Fruit fly (Drosophila melanogaster) whole organism, adult: ENCODE results near the gene brun.

Source experiments
- CG12768 ChIP-seq: fragments of 200-800 bp; sonication (Bioruptor generic); optimal IDR thresholded peaks from 2 replicates; lab custom pipeline; 2017; ENCODE audit warnings: missing biosample characterization, missing genetic modification characterization, mild to moderate bottlenecking, moderate library complexity, missing genetic modification reagents
- CG7045 ChIP-seq: fragments of 200-800 bp; sonication (Bioruptor generic); optimal IDR thresholded peaks from 2 replicates; lab custom pipeline; 2017; ENCODE audit warnings: missing biosample characterization, mild to moderate bottlenecking, missing genetic modification characterization
- CG7101 ChIP-seq: fragments of 200-800 bp; sonication (Bioruptor generic); optimal IDR thresholded peaks from 2 replicates; lab custom pipeline; 2018; ENCODE audit warnings: missing biosample characterization, mild to moderate bottlenecking, missing genetic modification characterization, moderate library complexity
- Clk ChIP-seq: fragments of 200-800 bp; sonication (Bioruptor generic); optimal IDR thresholded peaks from 2 replicates; lab custom pipeline; 2017; ENCODE audit warnings: missing biosample characterization, missing genetic modification characterization
- Crg-1 ChIP-seq: fragments of 200-800 bp; sonication (Bioruptor generic); optimal IDR thresholded peaks from 2 replicates; lab custom pipeline; 2016; ENCODE audit warnings: missing biosample characterization, missing genetic modification characterization
- Hr96 ChIP-seq: fragments of 200-800 bp; sonication (Bioruptor generic); optimal IDR thresholded peaks from 2 replicates; lab custom pipeline; 2016; ENCODE audit warnings: missing biosample characterization, missing genetic modification characterization
- kay ChIP-seq: fragments of 200-800 bp; sonication (Bioruptor generic); peaks from one replicate; lab custom pipeline; 2016; ENCODE audit warnings: missing biosample characterization, missing genetic modification characterization, borderline replicate concordance
- ovo ChIP-seq: fragments of 200-800 bp; sonication (Bioruptor generic); optimal IDR thresholded peaks from 2 replicates; lab custom pipeline; 2016; ENCODE audit warnings: missing biosample characterization, missing genetic modification characterization
- pad ChIP-seq: fragments of 200-800 bp; sonication (Bioruptor generic); optimal IDR thresholded peaks from 3 replicates; lab custom pipeline; 2017; ENCODE audit warnings: missing biosample characterization, missing genetic modification characterization, mild to moderate bottlenecking, moderate library complexity, missing genetic modification reagents
- tj ChIP-seq: fragments of 200-800 bp; sonication (Bioruptor generic); optimal IDR thresholded peaks from 3 replicates; lab custom pipeline; 2017; ENCODE audit warnings: missing biosample characterization, mild to moderate bottlenecking, missing genetic modification characterization, moderate library complexity
- toe ChIP-seq: fragments of 200-800 bp; sonication (Bioruptor generic); optimal IDR thresholded peaks from 2 replicates; lab custom pipeline; 2016; ENCODE audit warnings: missing biosample characterization, missing genetic modification characterization

DNA sequence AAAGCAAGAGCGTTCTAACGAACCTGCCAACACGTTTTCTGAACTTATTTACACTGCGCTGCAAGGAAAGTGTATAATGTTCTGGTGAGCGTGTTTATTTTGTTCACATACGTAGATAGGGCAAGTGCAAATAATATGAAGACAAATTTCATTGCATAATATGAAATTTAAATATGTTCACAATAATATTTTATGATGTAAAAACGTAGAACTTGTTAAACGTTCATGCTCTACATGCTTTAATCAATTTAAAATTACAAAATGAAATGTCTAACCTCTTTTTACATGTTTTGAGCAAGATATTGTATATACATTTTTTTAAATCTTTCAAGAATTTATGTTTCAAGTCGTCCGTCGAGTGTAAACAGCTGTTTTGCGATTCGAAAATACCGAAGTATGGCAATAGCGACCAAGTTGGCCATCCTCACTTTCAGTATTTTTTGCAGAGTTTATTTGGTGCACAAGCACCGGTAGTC lies 10.5 kb downstream of the brun start, which contains the start of the genes phr6-4 and CG2608:
- TF ChIP-seq tj (GFP tag; lab: Kevin White, UChicago) (peak; percentile 58), Clk (peak; percentile 23), CG7045 (GFP tag; lab: Kevin White, UChicago) (peak; percentile 92), ovo (GFP tag; lab: Kevin White, UChicago) (peak; percentile 40), CG12768 (GFP tag; lab: Kevin White, UChicago) (peak; percentile 89), Hr96 (GFP tag; lab: Kevin White, UChicago) (peak; percentile 71), Crg-1 (GFP tag; lab: Kevin White, UChicago) (peak; percentile 73), kay (GFP tag; lab: Kevin White, UChicago) (peak; percentile 90), toe (GFP tag; lab: Kevin White, UChicago) (peak; percentile 74), CG7101 (tag; lab: Kevin White, UChicago) (peak; percentile 91), pad (GFP tag; lab: Kevin White, UChicago) (peak; percentile 72)
